Fruit fly (Drosophila melanogaster): ENCODE measurements around the gene CG11378.

- TF ChIP-seq CG8478 (optimal IDR thresholded peaks at IDR 0.05) (no peak), CTCF (optimal IDR thresholded peaks at IDR 0.05) (no peak)
Observed at dm6 chrX:1206437-1206836, 35.8 kb downstream of the CG11378 start, which contains the start of gene CG14624.
